Worm (Caenorhabditis elegans) whole organism, L1 larva: ENCODE results near the gene E02H9.1.

ENCODE experiments used
- C34B4.2 ChIP-seq: sonication (generic microtip); optimal IDR thresholded peaks from 2 replicates; lab custom pipeline; 2017; ENCODE audit warnings: mild to moderate bottlenecking, missing genetic modification characterization, missing compliant biosample characterization
- Y116A8C.19 ChIP-seq: sonication (generic microtip); optimal IDR thresholded peaks from 2 replicates; lab custom pipeline; 2016; ENCODE audit warnings: missing compliant biosample characterization, missing genetic modification characterization, borderline replicate concordance
- ama-1 ChIP-seq: fragments of 150-350 bp; optimal IDR thresholded peaks from 2 replicates; lab custom pipeline; 2014
- blmp-1 ChIP-seq: fragments of 150-350 bp; optimal IDR thresholded peaks from 2 replicates; lab custom pipeline; 2014; ENCODE audit warnings: missing biosample characterization, missing genetic modification characterization
- ceh-82 ChIP-seq, 3 experiments: fragments of 150-350 bp in 1 of 3; sonication (generic microtip) in 2 of 3; optimal IDR thresholded peaks; 2 replicates each; lab custom pipeline; 2014 to 2017; ENCODE audit warnings: missing biosample characterization in 3 of 3, missing genetic modification characterization in 3 of 3
- ceh-90 ChIP-seq: sonication (generic microtip); optimal IDR thresholded peaks from 2 replicates; lab custom pipeline; 2016; ENCODE audit warnings: missing genetic modification characterization, missing compliant biosample characterization
- dpl-1 ChIP-seq, 3 experiments: fragments of 150-350 bp in 2 of 3; sonication (generic microtip) in 1 of 3; optimal IDR thresholded peaks; 2 replicates each; lab custom pipeline; 2014 to 2017; ENCODE audit warnings: missing biosample characterization in 3 of 3, missing genetic modification characterization in 3 of 3, missing genetic modification reagents in 3 of 3
- dsc-1 ChIP-seq: sonication (generic microtip); optimal IDR thresholded peaks from 2 replicates; lab custom pipeline; 2016; ENCODE audit warnings: mild to moderate bottlenecking, missing genetic modification characterization, missing compliant biosample characterization
- efl-1 ChIP-seq, 4 experiments: fragments of 150-350 bp; optimal IDR thresholded peaks in 3 of 4; peaks in 1 of 4; 1 replicate in 1 of 4; 2 replicates in 3 of 4; lab custom pipeline; 2014; ENCODE audit warnings: missing biosample characterization in 2 of 4, missing genetic modification characterization in 2 of 4, missing genetic modification reagents in 2 of 4
- efl-3 ChIP-seq: fragments of 200-800 bp; sonication (Bioruptor generic); optimal IDR thresholded peaks from 2 replicates; lab custom pipeline; 2018; ENCODE audit warnings: mild to moderate bottlenecking, missing genetic modification characterization, missing compliant biosample characterization
- egl-13 ChIP-seq: sonication (generic microtip); optimal IDR thresholded peaks from 2 replicates; lab custom pipeline; 2016; ENCODE audit warnings: missing genotype, missing genetic modification reagents, missing genetic modification characterization, missing compliant biosample characterization
- elt-2 ChIP-seq: sonication (generic microtip); optimal IDR thresholded peaks from 2 replicates; lab custom pipeline; 2016; ENCODE audit warnings: missing genetic modification characterization, mild to moderate bottlenecking, inconsistent platforms, missing compliant biosample characterization, missing genetic modification reagents
- fkh-10 ChIP-seq: sonication (generic microtip); optimal IDR thresholded peaks from 2 replicates; lab custom pipeline; 2017; ENCODE audit warnings: missing biosample characterization, missing genetic modification reagents, missing genetic modification characterization
- fkh-4 ChIP-seq: sonication (generic microtip); optimal IDR thresholded peaks from 2 replicates; lab custom pipeline; 2016; ENCODE audit warnings: missing compliant biosample characterization, missing genetic modification characterization, borderline replicate concordance
- fkh-8 ChIP-seq: sonication (generic microtip); optimal IDR thresholded peaks from 2 replicates; lab custom pipeline; 2016; ENCODE audit warnings: mild to moderate bottlenecking, missing genetic modification characterization, missing compliant biosample characterization
- hlh-17 ChIP-seq: fragments of 200-800 bp; sonication (Bioruptor generic); optimal IDR thresholded peaks from 2 replicates; lab custom pipeline; 2018; ENCODE audit warnings: missing genetic modification characterization, mild to moderate bottlenecking, missing compliant biosample characterization, moderate library complexity, borderline replicate concordance
- irx-1 ChIP-seq: sonication (generic microtip); optimal IDR thresholded peaks from 2 replicates; lab custom pipeline; 2016; ENCODE audit warnings: missing genetic modification characterization, missing compliant biosample characterization
- lin-13 ChIP-seq: fragments of 150-350 bp; optimal IDR thresholded peaks from 2 replicates; lab custom pipeline; 2014; ENCODE audit warnings: missing biosample characterization, missing genetic modification reagents, missing genetic modification characterization
- lin-35 ChIP-seq, 2 experiments: fragments of 150-350 bp; optimal IDR thresholded peaks; 2 replicates each; lab custom pipeline; 2014; ENCODE audit warnings: missing biosample characterization in 2 of 2, missing genetic modification characterization in 2 of 2, missing genetic modification reagents in 2 of 2
- lsy-2 ChIP-seq, 2 experiments: fragments of 150-350 bp; optimal IDR thresholded peaks; 2 replicates each; lab custom pipeline; 2014; ENCODE audit warnings: missing biosample characterization in 2 of 2, missing genetic modification characterization in 2 of 2
- nhr-11 ChIP-seq: fragments of 150-350 bp; optimal IDR thresholded peaks from 2 replicates; lab custom pipeline; 2014; ENCODE audit warnings: missing biosample characterization, missing genetic modification characterization
- nhr-19 ChIP-seq: fragments of 200-800 bp; sonication (Bioruptor generic); conservative IDR thresholded peaks from 2 replicates; pipeline ENCODE4 v1.3.6; 2022; ENCODE audit warnings: missing genetic modification characterization, missing compliant biosample characterization
- nhr-71 ChIP-seq: sonication (generic microtip); optimal IDR thresholded peaks from 2 replicates; lab custom pipeline; 2016; ENCODE audit warnings: mild to moderate bottlenecking, missing genetic modification characterization, moderate library complexity, missing compliant biosample characterization
- nhr-84 ChIP-seq: sonication (generic microtip); optimal IDR thresholded peaks from 2 replicates; lab custom pipeline; 2017; ENCODE audit warnings: missing biosample characterization, missing genetic modification characterization
- nhr-85 ChIP-seq: sonication (generic microtip); peaks from one replicate; lab custom pipeline; 2016; ENCODE audit warnings: missing genetic modification characterization, inconsistent platforms, missing compliant biosample characterization
- sptf-1 ChIP-seq: fragments of 150-350 bp; optimal IDR thresholded peaks from 2 replicates; lab custom pipeline; 2014; ENCODE audit warnings: missing biosample characterization, missing genetic modification characterization
- sup-37 ChIP-seq: fragments of 200-800 bp; sonication (Bioruptor generic); optimal IDR thresholded peaks from 2 replicates; lab custom pipeline; 2018; ENCODE audit warnings: mild to moderate bottlenecking, missing genetic modification characterization, missing compliant biosample characterization
- swsn-7 ChIP-seq: sonication (generic microtip); optimal IDR thresholded peaks from 2 replicates; lab custom pipeline; 2016; ENCODE audit warnings: missing genetic modification characterization, missing compliant biosample characterization
- unc-130 ChIP-seq: fragments of 150-350 bp; optimal IDR thresholded peaks from 2 replicates; lab custom pipeline; 2017; ENCODE audit warnings: missing biosample characterization, missing genetic modification characterization, inconsistent platforms
- unc-30 ChIP-seq: sonication (generic microtip); optimal IDR thresholded peaks from 2 replicates; lab custom pipeline; 2017; ENCODE audit warnings: missing biosample characterization, missing genetic modification characterization
- unc-98 ChIP-seq: fragments of 200-800 bp; sonication (Bioruptor generic); IDR thresholded peaks from 2 replicates; pipeline ENCODE4 v1.3.6; 2022; ENCODE audit warnings: missing genetic modification characterization, missing compliant biosample characterization
- xbp-1 ChIP-seq: sonication (generic microtip); optimal IDR thresholded peaks from 2 replicates; lab custom pipeline; 2016; ENCODE audit warnings: missing genetic modification characterization, missing compliant biosample characterization
- zag-1 ChIP-seq: fragments of 150-350 bp; optimal IDR thresholded peaks from 2 replicates; lab custom pipeline; 2014; ENCODE audit warnings: missing biosample characterization, missing genetic modification characterization
- zip-4 ChIP-seq: fragments of 200-800 bp; sonication (Bioruptor generic); optimal IDR thresholded peaks from 2 replicates; lab custom pipeline; 2018; ENCODE audit warnings: mild to moderate bottlenecking, missing genetic modification characterization, moderate library complexity, missing compliant biosample characterization
- ztf-11 ChIP-seq, 2 experiments: sonication (generic microtip); optimal IDR thresholded peaks; 2 replicates each; lab custom pipeline; 2016 to 2017; ENCODE audit warnings: missing genetic modification characterization in 2 of 2, missing biosample characterization in 1 of 2, missing compliant biosample characterization in 1 of 2

E02H9.1 gene

DNA sequence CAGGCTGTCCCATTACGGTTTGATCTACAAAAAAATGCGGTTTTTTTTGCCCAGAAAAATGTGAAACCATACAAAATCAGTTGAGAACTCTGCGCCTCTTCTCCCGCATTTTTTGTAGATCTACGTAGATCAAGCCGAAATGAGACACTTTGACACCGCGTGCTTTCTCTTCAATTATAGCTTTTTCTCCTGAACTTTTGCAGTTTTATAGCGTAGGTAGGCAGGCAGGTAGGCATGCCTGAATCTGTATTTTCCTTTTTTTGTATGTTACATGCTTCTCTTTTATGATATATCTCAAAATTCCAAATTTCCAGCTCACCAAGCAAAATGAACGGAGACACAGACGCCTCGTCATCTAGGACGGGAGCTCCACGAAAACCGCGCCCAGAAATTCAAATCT lies 5.3 kb downstream of the E02H9.1 start, which contains the start of gene smg-6 (continued):
- no peak for TF ChIP-seq unc-98 (GFP tag; lab: Robert Waterston, UW)

DNA sequence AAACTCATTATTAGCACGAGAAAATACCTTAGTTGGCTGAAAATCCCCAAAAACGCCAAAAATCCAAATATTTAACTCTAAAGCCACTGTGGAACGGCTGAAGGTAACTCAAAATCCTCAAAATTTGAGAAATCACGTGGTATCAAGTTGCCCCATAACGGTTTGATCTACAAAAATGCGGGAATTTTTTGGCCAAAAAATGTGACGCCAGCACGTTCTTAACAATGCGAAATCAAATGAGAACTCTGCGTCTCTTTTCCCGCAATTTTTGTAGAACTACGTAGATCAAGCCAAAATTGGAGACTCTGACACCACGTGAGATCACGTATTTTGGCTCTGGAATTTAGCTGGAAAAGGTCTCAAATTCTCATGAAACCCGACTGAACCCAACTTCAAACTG lies 6.5 kb downstream of the E02H9.1 start:
- TF ChIP-seq sup-37 (GFP tag; lab: Kevin White, UChicago) (no peak), zag-1 (tag; lab: Kevin White, UChicago) (no peak), nhr-84 (no peak), fkh-10 (GFP tag; lab: Kevin White, UChicago) (no peak), efl-1 (optimal IDR thresholded peaks at IDR 0.05; lab: Kevin White, UChicago) (no peak), efl-1 (GFP tag; optimal IDR thresholded peaks at IDR 0.05 in 1 of 2; lab: Kevin White, UChicago) (peak in 1 of 2 experiments; percentile 23), fkh-8 (tag; lab: Kevin White, UChicago) (no peak), nhr-85 (tag; lab: Kevin White, UChicago) (peak; percentile 53), ceh-82 (tag; optimal IDR thresholded peaks at IDR 0.05; lab: Kevin White, UChicago) (no peak), ama-1 (lab: Kevin White, UChicago) (no peak)
- TF ChIP-seq, all 84 proteins: peak for 2

DNA sequence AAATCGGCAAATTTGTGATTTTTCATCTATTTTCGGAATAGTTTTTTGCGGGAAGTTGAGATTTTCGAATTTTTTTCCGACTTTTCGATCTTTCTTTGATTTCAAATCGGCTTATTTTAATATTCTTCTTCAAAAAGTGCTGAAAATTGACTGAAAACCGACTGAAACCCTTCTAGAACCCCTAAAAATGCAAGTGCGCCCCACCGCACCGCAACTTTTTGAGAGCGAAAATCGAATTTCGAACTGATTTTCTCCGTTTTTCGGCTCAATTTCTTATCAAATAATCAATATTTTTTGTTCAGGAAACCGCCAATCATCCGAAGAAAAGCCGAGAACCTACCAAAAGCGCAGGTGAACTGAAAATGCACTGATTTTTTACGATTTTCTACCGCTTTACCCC lies 9.0 kb downstream of the E02H9.1 start:
- TF ChIP-seq C34B4.2 (tag; lab: Kevin White, UChicago), result no peak
- TF ChIP-seq lin-35 (GFP tag; optimal IDR thresholded peaks at IDR 0.05; lab: Kevin White, UChicago), result peak in 1 of 2 experiments; percentile 73
- no peak for TF ChIP-seq sptf-1
- TF ChIP-seq blmp-1 (tag; lab: Kevin White, UChicago), result no peak
- peak in 2 of 3 experiments; percentile 38 to 53 for TF ChIP-seq dpl-1 (GFP tag; optimal IDR thresholded peaks at IDR 0.05; lab: Kevin White, UChicago)
- TF ChIP-seq xbp-1 (tag; lab: Kevin White, UChicago), result no peak
- peak; percentile 35 to 57 for TF ChIP-seq efl-1 (optimal IDR thresholded peaks at IDR 0.05; lab: Kevin White, UChicago)
- peak; percentile 67 to 96 for TF ChIP-seq efl-1 (GFP tag; optimal IDR thresholded peaks at IDR 0.05 in 1 of 2; lab: Kevin White, UChicago)
- TF ChIP-seq unc-130 (tag; lab: Kevin White, UChicago), result no peak

DNA sequence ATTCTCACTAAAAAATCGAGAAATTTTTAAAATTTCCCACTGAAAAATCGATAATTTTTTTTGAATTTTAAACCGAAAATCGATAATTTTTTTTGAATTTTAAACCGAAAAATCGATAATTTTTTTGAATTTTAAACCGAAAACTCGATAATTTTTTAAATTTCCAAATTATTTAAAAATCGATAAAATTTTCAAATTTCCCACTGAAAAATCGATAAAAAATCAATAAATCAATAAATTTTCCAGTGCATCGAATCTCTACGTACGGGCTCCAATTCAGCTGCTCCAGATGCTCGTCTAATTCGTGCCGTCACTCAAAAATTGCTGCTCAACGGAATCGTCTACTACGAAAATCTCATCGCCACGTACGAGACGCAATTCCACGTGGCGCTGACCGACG lies 10.3 kb downstream of the E02H9.1 start:
- TF ChIP-seq fkh-4 (no peak), nhr-85 (tag; lab: Kevin White, UChicago) (no peak), egl-13 (no peak), nhr-71 (tag; lab: Kevin White, UChicago) (no peak), swsn-7 (no peak), elt-2 (tag; lab: Kevin White, UChicago) (no peak), C34B4.2 (tag; lab: Kevin White, UChicago) (no peak), unc-30 (tag; lab: Kevin White, UChicago) (no peak), efl-3 (no peak), Y116A8C.19 (tag; lab: Kevin White, UChicago) (no peak), nhr-11 (tag; lab: Kevin White, UChicago) (no peak), ceh-90 (tag; lab: Kevin White, UChicago) (no peak), zip-4 (GFP tag; lab: Kevin White, UChicago) (no peak), lsy-2 (tag; optimal IDR thresholded peaks at IDR 0.05; lab: Kevin White, UChicago) (no peak)

DNA sequence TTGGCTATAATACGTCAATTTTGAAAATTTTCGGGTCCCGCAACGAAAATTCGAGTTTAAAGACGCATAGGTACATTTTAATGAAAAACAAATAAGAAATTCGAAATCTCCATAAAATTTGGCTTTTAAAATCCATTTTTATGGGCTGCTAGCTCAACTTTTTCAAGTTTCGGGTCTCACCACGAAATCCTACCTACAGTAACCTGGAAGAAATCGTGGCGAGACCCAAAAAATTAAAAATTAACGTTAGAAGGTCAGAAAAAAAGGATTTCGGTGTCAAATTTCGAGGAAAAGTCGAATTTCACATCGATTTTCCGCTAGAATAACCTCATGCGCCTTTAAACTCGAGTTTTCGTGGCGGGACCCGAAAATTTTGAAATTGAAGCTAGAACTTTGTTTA lies 13.9 kb downstream of the E02H9.1 start:
- TF ChIP-seq hlh-17 (GFP tag; lab: Kevin White, UChicago) (no peak), elt-2 (tag; lab: Kevin White, UChicago) (no peak), irx-1 (no peak), efl-1 (optimal IDR thresholded peaks at IDR 0.05; lab: Kevin White, UChicago) (no peak), efl-1 (GFP tag; optimal IDR thresholded peaks at IDR 0.05 in 1 of 2; lab: Kevin White, UChicago) (no peak), dsc-1 (tag; lab: Kevin White, UChicago) (no peak), ztf-11 (tag; optimal IDR thresholded peaks at IDR 0.05; lab: Kevin White, UChicago) (no peak), lin-13 (GFP tag; lab: Kevin White, UChicago) (peak; percentile 51), nhr-85 (tag; lab: Kevin White, UChicago) (peak; percentile 58), nhr-19 (no peak), lsy-2 (tag; optimal IDR thresholded peaks at IDR 0.05; lab: Kevin White, UChicago) (peak; percentile 30 to 61), Y116A8C.19 (tag; lab: Kevin White, UChicago) (no peak)
